Worm (Caenorhabditis elegans) whole organism, early embryonic: ENCODE results near the gene K10G9.2.

ENCODE experiments used
- B0310.2 ChIP-seq: sonication (generic microtip); optimal IDR thresholded peaks from 2 replicates; lab custom pipeline; 2016; ENCODE audit warnings: mild to moderate bottlenecking, missing genetic modification characterization, missing compliant biosample characterization
- F13C5.2 ChIP-seq: sonication (generic microtip); optimal IDR thresholded peaks from 2 replicates; lab custom pipeline; 2017; ENCODE audit warnings: mild to moderate bottlenecking, missing genetic modification characterization, inconsistent platforms, missing compliant biosample characterization
- aly-1 ChIP-seq: sonication (generic microtip); optimal IDR thresholded peaks from 2 replicates; lab custom pipeline; 2016; ENCODE audit warnings: missing genetic modification characterization, missing compliant biosample characterization
- ama-1 ChIP-seq: fragments of 150-350 bp; optimal IDR thresholded peaks from 2 replicates; lab custom pipeline; 2014
- ceh-13 ChIP-seq: fragments of 200-800 bp; sonication (Bioruptor generic); optimal IDR thresholded peaks from 2 replicates; lab custom pipeline; 2018; ENCODE audit warnings: mild to moderate bottlenecking, missing genetic modification characterization, missing compliant biosample characterization
- ceh-36 ChIP-seq: sonication (generic microtip); optimal IDR thresholded peaks from 2 replicates; lab custom pipeline; 2016; ENCODE audit warnings: missing genetic modification characterization, inconsistent platforms, missing compliant biosample characterization
- ets-7 ChIP-seq: sonication (generic microtip); optimal IDR thresholded peaks from 2 replicates; lab custom pipeline; 2016; ENCODE audit warnings: missing genotype, missing genetic modification characterization, missing compliant biosample characterization
- flt-1 ChIP-seq: fragments of 200-800 bp; sonication (Bioruptor generic); IDR thresholded peaks from 2 replicates; pipeline ENCODE4 v1.3.6; 2022; ENCODE audit warnings: missing genetic modification characterization, missing compliant biosample characterization
- hmbx-1 ChIP-seq: sonication (generic microtip); optimal IDR thresholded peaks from 2 replicates; lab custom pipeline; 2016; ENCODE audit warnings: mild to moderate bottlenecking, missing genetic modification characterization, missing compliant biosample characterization
- hmg-4 ChIP-seq: fragments of 200-800 bp; sonication (Bioruptor generic); optimal IDR thresholded peaks from 2 replicates; lab custom pipeline; 2018; ENCODE audit warnings: mild to moderate bottlenecking, missing genetic modification characterization, missing compliant biosample characterization
- hnd-1 ChIP-seq: sonication (generic microtip); optimal IDR thresholded peaks from 2 replicates; lab custom pipeline; 2016; ENCODE audit warnings: missing genetic modification characterization, missing compliant biosample characterization
- pes-1 ChIP-seq: fragments of 200-800 bp; sonication (Bioruptor generic); IDR thresholded peaks from 2 replicates; pipeline ENCODE4 v1.3.6; 2022; ENCODE audit warnings: missing genetic modification reagents, missing genetic modification characterization, missing compliant biosample characterization
- scrt-1 ChIP-seq: fragments of 200-800 bp; sonication (Bioruptor generic); IDR thresholded peaks from 2 replicates; pipeline ENCODE4 v1.3.6; 2022; ENCODE audit warnings: missing genetic modification characterization, missing compliant biosample characterization
- sea-1 ChIP-seq: fragments of 200-800 bp; sonication (Bioruptor generic); conservative IDR thresholded peaks from 2 replicates; pipeline ENCODE4 v1.3.6; 2022; ENCODE audit warnings: missing genetic modification characterization, missing compliant biosample characterization
- tbx-11 ChIP-seq: fragments of 200-800 bp; sonication (Bioruptor generic); IDR thresholded peaks from 2 replicates; pipeline ENCODE4 v1.3.6; 2022; ENCODE audit warnings: missing genetic modification characterization, missing compliant biosample characterization
- tbx-37 ChIP-seq: fragments of 200-800 bp; sonication (Bioruptor generic); conservative IDR thresholded peaks from 2 replicates; pipeline ENCODE4 v1.3.6; 2022; ENCODE audit warnings: missing genetic modification reagents, missing genetic modification characterization, missing compliant biosample characterization
- tra-4 ChIP-seq: sonication (generic microtip); optimal IDR thresholded peaks from 2 replicates; lab custom pipeline; 2017; ENCODE audit warnings: missing genetic modification characterization, missing compliant biosample characterization

K10G9.2 gene

DNA sequence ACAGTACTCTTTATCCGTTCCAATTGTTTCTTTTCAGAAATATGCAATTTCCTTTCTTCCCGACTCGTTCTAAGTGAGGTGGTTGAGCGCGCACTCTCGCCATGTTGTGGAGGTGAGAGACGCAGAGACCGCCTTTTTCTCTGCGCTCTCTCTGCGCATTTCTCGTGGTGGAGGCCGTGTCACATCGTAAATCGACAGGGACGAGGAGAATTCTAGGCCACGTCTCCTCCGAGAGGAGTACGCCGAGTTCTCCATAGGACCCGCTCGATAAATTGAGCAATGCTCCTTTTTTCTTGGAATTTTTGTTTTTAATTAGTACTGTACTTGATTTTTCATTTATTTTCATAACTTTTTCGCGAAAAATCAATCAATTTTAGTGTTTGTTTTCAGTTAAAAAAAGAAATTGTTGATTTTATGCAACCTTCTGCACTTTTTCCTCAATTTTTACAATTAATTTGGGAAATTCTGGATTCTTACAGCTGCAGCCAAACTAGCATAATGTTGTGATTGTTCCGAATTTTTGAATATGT is 14.9 kb upstream of the K10G9.2 start, which contains the start of gene cnk-1:
cnk-1 (plus strand) TSS at position 480 of the 530 bp plus-strand sequence.
- TF ChIP-seq ets-7 (tag; lab: Kevin White, UChicago) (no peak), ama-1 (lab: Kevin White, UChicago) (no peak), tra-4 (tag; lab: Kevin White, UChicago) (no peak), F13C5.2 (peak; percentile 49), scrt-1 (GFP tag; lab: Robert Waterston, UW) (peak; percentile 63; the same call in 1 of the 2 replicates), hnd-1 (tag; lab: Kevin White, UChicago) (no peak), B0310.2 (no peak), tbx-37 (GFP tag; lab: Robert Waterston, UW) (peak; percentile 77), pes-1 (GFP tag; lab: Robert Waterston, UW) (peak; percentile 82), tbx-11 (GFP tag; lab: Robert Waterston, UW) (0 out of 2 replicates have a peak, but pooled peaks have one; percentile 34), hmg-4 (GFP tag; lab: Kevin White, UChicago) (peak; percentile 3), ceh-36 (no peak), flt-1 (GFP tag; lab: Robert Waterston, UW) (peak; percentile 55; the same call in 1 of the 2 replicates), ceh-13 (no peak), aly-1 (tag; lab: Kevin White, UChicago) (no peak), hmbx-1 (no peak), sea-1 (GFP tag; lab: Robert Waterston, UW) (0 out of 2 replicates have a peak, but pooled peaks have one; percentile 54)

DNA sequence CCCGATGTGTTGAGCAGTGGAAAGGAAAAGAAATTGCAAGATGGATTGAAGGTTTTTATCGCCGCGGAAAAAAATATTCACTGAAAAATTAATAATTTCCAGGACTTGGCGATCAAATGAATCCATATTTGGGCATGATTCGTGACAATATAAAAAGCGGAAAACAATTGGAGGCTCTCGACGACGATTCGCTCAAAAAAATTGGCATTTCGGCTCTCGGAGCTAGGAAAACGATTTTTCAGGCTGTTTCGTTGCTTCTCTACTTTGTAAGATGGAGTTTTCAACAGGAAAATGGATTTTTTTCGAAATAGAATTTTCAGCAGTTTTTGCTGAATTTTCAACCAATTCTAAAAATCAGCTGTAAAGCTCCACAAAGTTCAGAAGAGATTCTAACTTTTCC is 13.9 kb upstream of the K10G9.2 start:
- TF ChIP-seq tbx-11 (GFP tag; lab: Robert Waterston, UW), result no peak
- no peak for TF ChIP-seq pes-1 (GFP tag; lab: Robert Waterston, UW)
- no peak for TF ChIP-seq hmg-4 (GFP tag; lab: Kevin White, UChicago)
- no peak for TF ChIP-seq ceh-36
- TF ChIP-seq ama-1 (lab: Kevin White, UChicago), result no peak
- no peak for TF ChIP-seq B0310.2
- TF ChIP-seq hmbx-1, result no peak
- TF ChIP-seq ceh-13, result no peak
- no peak for TF ChIP-seq aly-1 (tag; lab: Kevin White, UChicago)
- TF ChIP-seq sea-1 (GFP tag; lab: Robert Waterston, UW), result no peak
- TF ChIP-seq ets-7 (tag; lab: Kevin White, UChicago), result no peak
- no peak for TF ChIP-seq scrt-1 (GFP tag; lab: Robert Waterston, UW)
- no peak for TF ChIP-seq tra-4 (tag; lab: Kevin White, UChicago)

DNA sequence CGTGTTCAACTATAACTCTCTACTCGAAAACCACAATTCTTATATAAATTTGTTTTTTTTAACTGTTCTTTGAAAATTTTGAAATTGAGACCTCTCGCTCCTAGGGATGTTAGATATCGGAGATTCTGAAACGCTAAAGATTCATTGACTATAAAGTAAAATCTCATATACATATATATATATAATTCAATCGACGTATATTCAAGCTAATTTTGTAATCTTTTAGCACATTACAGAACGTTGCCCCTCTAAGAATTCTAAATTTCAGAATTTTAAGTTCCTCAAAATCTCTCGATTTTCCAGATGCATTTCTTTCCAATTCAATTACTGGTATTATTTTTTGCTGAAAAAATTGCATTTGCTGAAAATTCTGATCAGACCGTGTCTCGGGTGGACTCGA is 6.9 kb upstream of the K10G9.2 start, which contains the start of gene pad-2:
pad-2 (plus strand) TSS at position 301 of the 400 bp plus-strand sequence.
- TF ChIP-seq ceh-36, result no peak
- TF ChIP-seq ama-1 (lab: Kevin White, UChicago), result no peak
- no peak for TF ChIP-seq hmbx-1
- TF ChIP-seq aly-1 (tag; lab: Kevin White, UChicago), result no peak
- TF ChIP-seq tbx-37 (GFP tag; lab: Robert Waterston, UW), result no peak
- TF ChIP-seq F13C5.2, result no peak
- no peak for TF ChIP-seq scrt-1 (GFP tag; lab: Robert Waterston, UW)
- no peak for TF ChIP-seq B0310.2
- TF ChIP-seq sea-1 (GFP tag; lab: Robert Waterston, UW), result no peak
- no peak for TF ChIP-seq ceh-13
- TF ChIP-seq tra-4 (tag; lab: Kevin White, UChicago), result no peak
- TF ChIP-seq hmg-4 (GFP tag; lab: Kevin White, UChicago), result no peak
- TF ChIP-seq tbx-11 (GFP tag; lab: Robert Waterston, UW), result no peak
- TF ChIP-seq ets-7 (tag; lab: Kevin White, UChicago), result no peak
- no peak for TF ChIP-seq pes-1 (GFP tag; lab: Robert Waterston, UW)
- no peak for TF ChIP-seq hnd-1 (tag; lab: Kevin White, UChicago)
- TF ChIP-seq flt-1 (GFP tag; lab: Robert Waterston, UW), result no peak

DNA sequence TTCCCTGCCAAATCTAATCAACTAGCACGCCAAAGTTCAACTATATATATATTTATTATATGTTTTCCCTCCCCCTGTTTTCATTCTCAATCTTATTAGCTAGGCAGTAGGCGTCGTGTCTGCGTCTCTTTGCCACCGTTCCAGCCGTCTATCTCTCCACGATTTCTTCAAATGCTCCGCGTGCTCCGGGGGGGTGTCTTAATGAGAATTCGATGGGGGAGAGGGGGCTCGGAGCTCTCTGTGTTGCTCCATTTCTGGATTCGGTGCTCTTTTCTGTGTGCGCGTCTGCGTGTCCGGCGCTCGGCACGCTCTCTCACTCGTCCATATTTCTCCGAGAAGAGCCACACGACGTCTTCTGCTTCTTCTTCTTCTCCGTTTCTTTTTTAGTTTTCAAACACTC is 1.5 kb upstream of the K10G9.2 start:
- TF ChIP-seq sea-1 (GFP tag; lab: Robert Waterston, UW) (no peak), scrt-1 (GFP tag; lab: Robert Waterston, UW) (no peak), tbx-37 (GFP tag; lab: Robert Waterston, UW) (no peak), hnd-1 (tag; lab: Kevin White, UChicago) (no peak), ama-1 (lab: Kevin White, UChicago) (no peak), hmg-4 (GFP tag; lab: Kevin White, UChicago) (no peak), hmbx-1 (no peak), tbx-11 (GFP tag; lab: Robert Waterston, UW) (no peak), tra-4 (tag; lab: Kevin White, UChicago) (no peak), ets-7 (tag; lab: Kevin White, UChicago) (no peak), B0310.2 (no peak), ceh-36 (no peak), F13C5.2 (no peak), flt-1 (GFP tag; lab: Robert Waterston, UW) (no peak), pes-1 (GFP tag; lab: Robert Waterston, UW) (no peak), aly-1 (tag; lab: Kevin White, UChicago) (no peak), ceh-13 (no peak)

DNA sequence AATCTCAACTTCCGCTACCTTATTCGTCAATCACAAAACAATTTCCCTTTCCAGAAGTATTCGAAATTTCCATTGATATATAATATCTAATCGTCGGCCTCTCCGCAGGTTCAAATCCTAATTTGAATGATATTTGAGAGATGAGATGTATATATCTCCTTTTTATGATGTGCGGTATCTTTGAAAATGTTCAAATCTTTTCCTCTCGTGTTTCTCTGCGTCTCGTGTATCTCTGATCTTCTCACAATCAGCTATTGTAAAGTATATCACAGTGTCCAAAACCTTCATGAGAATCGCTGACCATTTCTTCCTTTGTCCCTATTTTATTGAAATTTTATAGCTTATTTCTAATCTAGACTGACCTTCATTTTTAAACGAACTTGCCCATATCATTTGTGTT is 4.1 kb downstream of the K10G9.2 start:
- TF ChIP-seq B0310.2, result no peak
- no peak for TF ChIP-seq scrt-1 (GFP tag; lab: Robert Waterston, UW)
- TF ChIP-seq pes-1 (GFP tag; lab: Robert Waterston, UW), result no peak
- TF ChIP-seq ceh-36, result no peak
- no peak for TF ChIP-seq ceh-13
- no peak for TF ChIP-seq ama-1 (lab: Kevin White, UChicago)
- no peak for TF ChIP-seq tbx-37 (GFP tag; lab: Robert Waterston, UW)

DNA sequence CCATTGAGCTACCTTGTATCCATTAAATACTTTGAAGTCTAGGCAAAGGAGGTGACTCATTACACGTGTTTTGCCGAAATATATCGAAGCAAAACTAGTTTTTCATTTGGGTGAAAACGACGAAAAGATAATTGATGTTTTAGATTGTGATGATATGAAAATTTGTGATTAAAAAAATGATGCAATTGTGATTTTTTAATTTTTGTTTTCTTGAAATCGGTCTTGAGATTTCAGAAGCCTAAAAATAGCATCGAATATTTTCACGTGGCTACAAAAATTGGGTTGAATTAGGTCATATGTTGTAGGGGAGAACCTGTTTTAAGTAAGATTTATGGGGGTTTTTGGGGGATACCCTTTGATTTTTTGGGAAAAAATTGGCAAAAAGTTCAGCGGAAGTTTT is 4.8 kb downstream of the K10G9.2 start:
- TF ChIP-seq ceh-13 (no peak), hmbx-1 (no peak), pes-1 (GFP tag; lab: Robert Waterston, UW) (no peak), F13C5.2 (no peak)

DNA sequence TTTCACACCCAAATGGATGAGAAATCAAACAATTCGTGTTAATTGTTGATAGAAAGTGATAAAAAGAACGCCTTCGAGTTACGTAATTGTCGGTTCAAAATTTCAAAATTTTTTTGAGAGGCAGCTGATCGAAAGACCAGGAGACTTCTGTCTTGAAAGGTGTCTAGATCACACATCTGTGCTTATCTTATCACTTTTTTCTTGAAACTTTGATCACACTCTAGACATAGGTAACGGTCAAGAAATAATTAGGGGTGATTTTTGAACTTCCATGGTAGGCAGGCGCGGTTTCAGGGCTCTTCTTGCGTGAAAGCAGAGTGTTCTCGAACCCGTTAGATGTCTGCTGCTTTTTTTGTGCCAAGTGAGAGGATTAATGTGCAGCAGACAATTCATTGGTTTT is 7.6 kb downstream of the K10G9.2 start:
- TF ChIP-seq aly-1 (tag; lab: Kevin White, UChicago) (no peak), ceh-36 (no peak), ama-1 (lab: Kevin White, UChicago) (no peak), scrt-1 (GFP tag; lab: Robert Waterston, UW) (no peak), ets-7 (tag; lab: Kevin White, UChicago) (no peak), ceh-13 (no peak), hmg-4 (GFP tag; lab: Kevin White, UChicago) (no peak), sea-1 (GFP tag; lab: Robert Waterston, UW) (no peak), pes-1 (GFP tag; lab: Robert Waterston, UW) (no peak), B0310.2 (no peak), F13C5.2 (no peak), hnd-1 (tag; lab: Kevin White, UChicago) (no peak), tbx-11 (GFP tag; lab: Robert Waterston, UW) (no peak), flt-1 (GFP tag; lab: Robert Waterston, UW) (no peak)
